Worm (Caenorhabditis elegans) whole organism, late embryonic: ENCODE measurements around the gene lnkn-1.

Experiments
- ama-1 ChIP-seq: fragments of 150-350 bp; optimal IDR thresholded peaks from 2 replicates; lab custom pipeline; 2014
- dmd-4 ChIP-seq: sonication (generic microtip); optimal IDR thresholded peaks from 2 replicates; lab custom pipeline; 2016; ENCODE audit warnings: borderline replicate concordance, missing genetic modification characterization, missing compliant biosample characterization
- hlh-30 ChIP-seq: sonication (generic microtip); optimal IDR thresholded peaks from 2 replicates; lab custom pipeline; 2017; ENCODE audit warnings: antibody characterized with exemption, missing genetic modification characterization, missing compliant biosample characterization; ENCODE audit not compliant: insufficient read depth
- hlh-8 ChIP-seq: sonication (generic microtip); optimal IDR thresholded peaks from 2 replicates; lab custom pipeline; 2016; ENCODE audit warnings: missing genotype, missing genetic modification characterization, missing compliant biosample characterization
- nhr-232 ChIP-seq: sonication (generic microtip); optimal IDR thresholded peaks from 2 replicates; lab custom pipeline; 2016; ENCODE audit warnings: missing genetic modification characterization, missing compliant biosample characterization
- pha-4 ChIP-seq: fragments of 150-350 bp; optimal IDR thresholded peaks from 2 replicates; lab custom pipeline; 2018; ENCODE audit warnings: missing biosample characterization, missing genetic modification reagents, missing genetic modification characterization

- TF ChIP-seq hlh-8 (tag; lab: Kevin White, UChicago) (no peak), hlh-30 (tag; lab: Kevin White, UChicago) (no peak), dmd-4 (tag; lab: Kevin White, UChicago) (no peak), pha-4 (tag; lab: Kevin White, UChicago) (no peak), nhr-232 (tag; lab: Kevin White, UChicago) (no peak), ama-1 (lab: Kevin White, UChicago) (no peak)
These were observed 45.9 kb upstream of the lnkn-1 start for ce11 chrIII:8844137-8844536.
